Fruit fly (Drosophila melanogaster) Kc167 (cell line): Measurements from ENCODE around the gene Tgt.

Experiments used
- Myc ChIP-seq: fragments of >200 bp; optimal IDR thresholded peaks from 2 replicates; lab custom pipeline; 2017; ENCODE audit warnings: missing external identifiers
- Sin3A ChIP-seq: fragments of >200 bp; optimal IDR thresholded peaks from 2 replicates; lab custom pipeline; 2018; ENCODE audit warnings: missing external identifiers
- h ChIP-seq: fragments of >200 bp; optimal IDR thresholded peaks from 3 replicates; lab custom pipeline; 2018; ENCODE audit warnings: missing external identifiers
- insv ChIP-seq: fragments of >200 bp; optimal IDR thresholded peaks from 3 replicates; lab custom pipeline; 2018; ENCODE audit warnings: missing external identifiers
- psq ChIP-seq: fragments of >200 bp; optimal IDR thresholded peaks from 2 replicates; lab custom pipeline; 2017; ENCODE audit warnings: missing external identifiers
- ttk ChIP-seq: sonication (Bioruptor generic); optimal IDR thresholded peaks from 2 replicates; lab custom pipeline; 2017; ENCODE audit warnings: missing external identifiers

DNA sequence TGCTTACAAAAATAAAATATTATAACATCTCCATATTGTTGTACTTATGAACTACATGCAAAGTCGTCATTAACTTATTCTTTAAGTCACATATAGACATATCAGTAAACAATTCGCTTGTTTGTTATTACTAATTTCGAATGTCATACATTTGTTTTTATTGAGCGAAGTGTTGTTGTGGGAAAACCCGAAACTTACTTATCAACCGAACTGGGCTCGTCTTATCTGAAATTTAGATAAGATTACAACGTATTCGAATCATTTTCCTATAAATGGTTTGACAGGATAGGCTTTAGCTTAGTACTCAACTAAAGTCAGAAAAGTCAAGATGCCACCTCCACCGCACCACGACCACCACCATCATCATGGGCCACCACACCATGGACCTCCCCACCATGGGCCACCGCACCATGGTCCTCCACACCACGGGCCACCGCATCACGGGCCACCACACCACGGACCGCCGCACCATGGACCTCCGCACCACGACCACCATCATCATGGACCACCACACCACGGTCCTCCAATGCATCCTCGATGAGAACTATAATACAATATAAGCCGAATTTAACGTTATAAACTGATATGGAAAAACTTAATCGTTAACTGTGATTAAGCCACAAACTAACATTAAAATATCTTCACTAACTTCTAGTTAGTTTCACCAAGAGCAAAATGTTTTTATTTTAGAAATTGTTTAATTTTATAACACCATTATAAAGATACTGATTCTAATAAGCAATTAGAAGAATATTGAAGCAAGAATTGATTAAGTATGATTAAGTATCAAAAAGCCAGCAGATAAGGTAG lies 16.3 kb downstream of the Tgt start, which contains the start of the genes CG43349 and CG5011:
- no peak for TF ChIP-seq psq (lab: Kevin White, UChicago)
- TF ChIP-seq insv: no peak
- no peak for TF ChIP-seq ttk (lab: Kevin White, UChicago)
- no peak for TF ChIP-seq h
- no peak for TF ChIP-seq Sin3A
- TF ChIP-seq Myc (lab: Kevin White, UChicago): no peak
